Worm (Caenorhabditis elegans) whole organism, late embryonic: ENCODE data around the gene Y4C6B.3.

Source experiments
- C08G9.2 ChIP-seq: sonication (generic microtip); optimal IDR thresholded peaks from 2 replicates; lab custom pipeline; 2016; ENCODE audit warnings: mild to moderate bottlenecking, missing genetic modification characterization, moderate library complexity, missing compliant biosample characterization
- C38D4.7 ChIP-seq: fragments of 200-800 bp; sonication (Bioruptor generic); optimal IDR thresholded peaks from 2 replicates; lab custom pipeline; 2018; ENCODE audit warnings: mild to moderate bottlenecking, missing genetic modification characterization, moderate library complexity, missing compliant biosample characterization
- F13H6.1 ChIP-seq: sonication (generic microtip); optimal IDR thresholded peaks from 2 replicates; lab custom pipeline; 2016; ENCODE audit warnings: missing genetic modification characterization, missing compliant biosample characterization
- K09A11.1 ChIP-seq: sonication (generic microtip); optimal IDR thresholded peaks from 2 replicates; lab custom pipeline; 2017; ENCODE audit warnings: antibody characterized with exemption, mild to moderate bottlenecking, missing genetic modification characterization, missing compliant biosample characterization; ENCODE audit not compliant: insufficient read depth
- T23F11.4 ChIP-seq: fragments of 200-800 bp; sonication (Bioruptor generic); optimal IDR thresholded peaks from 2 replicates; lab custom pipeline; 2018; ENCODE audit warnings: mild to moderate bottlenecking, missing genetic modification characterization, missing compliant biosample characterization
- ceh-14 ChIP-seq: sonication (generic microtip); optimal IDR thresholded peaks from 2 replicates; lab custom pipeline; 2016; ENCODE audit warnings: missing genotype, missing genetic modification characterization, missing compliant biosample characterization
- ceh-2 ChIP-seq: sonication (generic microtip); optimal IDR thresholded peaks from 2 replicates; lab custom pipeline; 2016; ENCODE audit warnings: missing genotype, missing genetic modification characterization, missing compliant biosample characterization
- ceh-22 ChIP-seq: sonication (generic microtip); optimal IDR thresholded peaks from 2 replicates; lab custom pipeline; 2017; ENCODE audit warnings: missing biosample characterization, missing genetic modification characterization
- ceh-24 ChIP-seq: sonication (generic microtip); optimal IDR thresholded peaks from 2 replicates; lab custom pipeline; 2016; ENCODE audit warnings: mild to moderate bottlenecking, missing genetic modification characterization, missing compliant biosample characterization
- ceh-30 ChIP-seq: fragments of 150-350 bp; optimal IDR thresholded peaks from 2 replicates; lab custom pipeline; 2014; ENCODE audit warnings: missing biosample characterization, missing genetic modification characterization
- ceh-31 ChIP-seq: sonication (generic microtip); optimal IDR thresholded peaks from 2 replicates; lab custom pipeline; 2016; ENCODE audit warnings: missing genetic modification characterization, missing compliant biosample characterization
- ceh-34 ChIP-seq: sonication (generic microtip); optimal IDR thresholded peaks from 2 replicates; lab custom pipeline; 2016; ENCODE audit warnings: mild to moderate bottlenecking, missing genetic modification characterization, missing compliant biosample characterization
- ceh-45 ChIP-seq: fragments of 200-800 bp; sonication (Bioruptor generic); IDR thresholded peaks from 2 replicates; pipeline ENCODE4 v1.3.6; 2022; ENCODE audit warnings: missing genetic modification reagents, missing genetic modification characterization, missing compliant biosample characterization
- ceh-48 ChIP-seq: sonication (generic microtip); optimal IDR thresholded peaks from 2 replicates; lab custom pipeline; 2016; ENCODE audit warnings: missing genetic modification characterization, inconsistent platforms, missing compliant biosample characterization
- che-1 ChIP-seq: sonication (generic microtip); optimal IDR thresholded peaks from 2 replicates; lab custom pipeline; 2016; ENCODE audit warnings: mild to moderate bottlenecking, missing genetic modification characterization, missing compliant biosample characterization
- dmd-4 ChIP-seq: sonication (generic microtip); optimal IDR thresholded peaks from 2 replicates; lab custom pipeline; 2016; ENCODE audit warnings: borderline replicate concordance, missing genetic modification characterization, missing compliant biosample characterization
- dve-1 ChIP-seq: sonication (generic microtip); optimal IDR thresholded peaks from 2 replicates; lab custom pipeline; 2017; ENCODE audit warnings: antibody characterized with exemption, mild to moderate bottlenecking, missing genetic modification characterization, missing compliant biosample characterization
- ets-4 ChIP-seq: sonication (generic microtip); optimal IDR thresholded peaks from 2 replicates; lab custom pipeline; 2016; ENCODE audit warnings: missing genetic modification characterization, missing compliant biosample characterization
- eyg-1 ChIP-seq: sonication (generic microtip); optimal IDR thresholded peaks from 2 replicates; lab custom pipeline; 2016; ENCODE audit warnings: missing genotype, missing genetic modification characterization, missing compliant biosample characterization
- fax-1 ChIP-seq: sonication (generic microtip); optimal IDR thresholded peaks from 2 replicates; lab custom pipeline; 2016; ENCODE audit warnings: missing genotype, missing genetic modification characterization, missing compliant biosample characterization
- fkh-10 ChIP-seq: fragments of 150-350 bp; optimal IDR thresholded peaks from 2 replicates; lab custom pipeline; 2014; ENCODE audit warnings: missing biosample characterization, missing genetic modification reagents, missing genetic modification characterization
- gmeb-2 ChIP-seq: sonication (generic microtip); optimal IDR thresholded peaks from 2 replicates; lab custom pipeline; 2016; ENCODE audit warnings: missing genetic modification characterization, inconsistent platforms, missing compliant biosample characterization
- hlh-13 ChIP-seq: fragments of 200-800 bp; sonication (Bioruptor generic); optimal IDR thresholded peaks from 2 replicates; lab custom pipeline; 2018; ENCODE audit warnings: mild to moderate bottlenecking, missing genetic modification characterization, missing compliant biosample characterization
- hlh-15 ChIP-seq: sonication (generic microtip); optimal IDR thresholded peaks from 2 replicates; lab custom pipeline; 2016; ENCODE audit warnings: missing genetic modification characterization, missing compliant biosample characterization
- hlh-30 ChIP-seq: sonication (generic microtip); optimal IDR thresholded peaks from 2 replicates; lab custom pipeline; 2017; ENCODE audit warnings: antibody characterized with exemption, missing genetic modification characterization, missing compliant biosample characterization; ENCODE audit not compliant: insufficient read depth
- hlh-8 ChIP-seq: sonication (generic microtip); optimal IDR thresholded peaks from 2 replicates; lab custom pipeline; 2016; ENCODE audit warnings: missing genotype, missing genetic modification characterization, missing compliant biosample characterization
- lim-6 ChIP-seq: sonication (generic microtip); optimal IDR thresholded peaks from 2 replicates; lab custom pipeline; 2016; ENCODE audit warnings: missing genetic modification characterization, missing compliant biosample characterization
- lin-11 ChIP-seq: fragments of 200-800 bp; sonication (Bioruptor generic); optimal IDR thresholded peaks from 2 replicates; lab custom pipeline; 2018; ENCODE audit warnings: mild to moderate bottlenecking, missing genetic modification characterization, missing compliant biosample characterization
- madf-2 ChIP-seq: sonication (generic microtip); optimal IDR thresholded peaks from 2 replicates; lab custom pipeline; 2017; ENCODE audit warnings: missing genetic modification characterization, missing compliant biosample characterization
- nfya-1 ChIP-seq: sonication (generic microtip); optimal IDR thresholded peaks from 2 replicates; lab custom pipeline; 2017; ENCODE audit warnings: missing genetic modification characterization, mild to moderate bottlenecking, missing compliant biosample characterization, antibody characterized with exemption, moderate library complexity
- nhr-11 ChIP-seq: fragments of 150-350 bp; optimal IDR thresholded peaks from 2 replicates; lab custom pipeline; 2014; ENCODE audit warnings: missing biosample characterization, missing genetic modification characterization
- npax-4 ChIP-seq: sonication (generic microtip); optimal IDR thresholded peaks from 2 replicates; lab custom pipeline; 2016; ENCODE audit warnings: missing genetic modification characterization, missing compliant biosample characterization
- pag-3 ChIP-seq: sonication (generic microtip); optimal IDR thresholded peaks from 2 replicates; lab custom pipeline; 2016; ENCODE audit warnings: missing compliant biosample characterization, missing genetic modification characterization, borderline replicate concordance
- pat-9 ChIP-seq: fragments of 200-800 bp; sonication (Bioruptor generic); optimal IDR thresholded peaks from 2 replicates; lab custom pipeline; 2018; ENCODE audit warnings: mild to moderate bottlenecking, missing genetic modification characterization, moderate library complexity, missing compliant biosample characterization
- pax-1 ChIP-seq: fragments of 150-350 bp; optimal IDR thresholded peaks from 2 replicates; lab custom pipeline; 2014; ENCODE audit warnings: missing biosample characterization, missing genetic modification characterization
- pha-2 ChIP-seq: sonication (generic microtip); optimal IDR thresholded peaks from 2 replicates; lab custom pipeline; 2017; ENCODE audit warnings: mild to moderate bottlenecking, missing genetic modification characterization, missing compliant biosample characterization
- pha-4 ChIP-seq: fragments of 150-350 bp; optimal IDR thresholded peaks from 2 replicates; lab custom pipeline; 2018; ENCODE audit warnings: missing biosample characterization, missing genetic modification reagents, missing genetic modification characterization
- pqm-1 ChIP-seq: sonication (generic microtip); optimal IDR thresholded peaks from 2 replicates; lab custom pipeline; 2016; ENCODE audit warnings: missing genetic modification characterization, missing compliant biosample characterization
- ref-2 ChIP-seq: sonication (generic microtip); optimal IDR thresholded peaks from 2 replicates; lab custom pipeline; 2016; ENCODE audit warnings: missing genetic modification characterization, missing compliant biosample characterization
- rnt-1 ChIP-seq: sonication (generic microtip); optimal IDR thresholded peaks from 2 replicates; lab custom pipeline; 2016; ENCODE audit warnings: missing genetic modification characterization, missing compliant biosample characterization
- sox-2 ChIP-seq: fragments of 200-800 bp; sonication (Bioruptor generic); IDR thresholded peaks from 2 replicates; pipeline ENCODE4 v1.3.6; 2022; ENCODE audit warnings: missing genetic modification reagents, missing genetic modification characterization, missing compliant biosample characterization
- sox-4 ChIP-seq: sonication (generic microtip); optimal IDR thresholded peaks from 2 replicates; lab custom pipeline; 2017; ENCODE audit warnings: mild to moderate bottlenecking, missing genetic modification characterization, inconsistent platforms, missing compliant biosample characterization
- syd-9 ChIP-seq: sonication (generic microtip); optimal IDR thresholded peaks from 2 replicates; lab custom pipeline; 2016; ENCODE audit warnings: mild to moderate bottlenecking, missing genetic modification characterization, moderate library complexity, missing compliant biosample characterization
- tbx-2 ChIP-seq: sonication (generic microtip); optimal IDR thresholded peaks from 2 replicates; lab custom pipeline; 2016; ENCODE audit warnings: missing genetic modification characterization, missing compliant biosample characterization
- tbx-7 ChIP-seq: sonication (generic microtip); optimal IDR thresholded peaks from 2 replicates; lab custom pipeline; 2016; ENCODE audit warnings: missing genotype, missing genetic modification characterization, missing compliant biosample characterization
- unc-42 ChIP-seq: sonication (generic microtip); optimal IDR thresholded peaks from 2 replicates; lab custom pipeline; 2016; ENCODE audit warnings: missing genotype, missing genetic modification characterization, missing compliant biosample characterization
- zip-5 ChIP-seq: sonication (generic microtip); optimal IDR thresholded peaks from 2 replicates; lab custom pipeline; 2016; ENCODE audit warnings: missing genetic modification characterization, missing compliant biosample characterization
- ztf-16 ChIP-seq: sonication (generic microtip); optimal IDR thresholded peaks from 2 replicates; lab custom pipeline; 2017; ENCODE audit warnings: missing genetic modification characterization, missing compliant biosample characterization

Gene Y4C6B.3

ce11 chrIV:5367899-5368298 lies 35.6 kb downstream of the Y4C6B.3 start:
- TF ChIP-seq nfya-1 (tag; lab: Kevin White, UChicago) (no peak), zip-5 (tag; lab: Kevin White, UChicago) (no peak), ceh-24 (tag; lab: Kevin White, UChicago) (no peak), fax-1 (tag; lab: Kevin White, UChicago) (no peak), pat-9 (tag; lab: Kevin White, UChicago) (no peak), eyg-1 (tag; lab: Kevin White, UChicago) (no peak), C38D4.7 (no peak), nhr-11 (tag; lab: Kevin White, UChicago) (no peak), ceh-34 (no peak), ceh-2 (tag; lab: Kevin White, UChicago) (no peak), unc-42 (tag; lab: Kevin White, UChicago) (no peak)

- TF ChIP-seq dve-1 (tag; lab: Kevin White, UChicago) (no peak), C38D4.7 (no peak), C08G9.2 (tag; lab: Kevin White, UChicago) (no peak), ceh-31 (peak; percentile 41), ref-2 (no peak), F13H6.1 (no peak), hlh-15 (no peak), rnt-1 (tag; lab: Kevin White, UChicago) (peak; percentile 16), tbx-7 (tag; lab: Kevin White, UChicago) (no peak), che-1 (tag; lab: Kevin White, UChicago) (no peak), nfya-1 (tag; lab: Kevin White, UChicago) (peak; percentile 47), npax-4 (tag; lab: Kevin White, UChicago) (no peak), sox-4 (tag; lab: Kevin White, UChicago) (no peak), ceh-48 (peak; percentile 66), hlh-8 (tag; lab: Kevin White, UChicago) (no peak), K09A11.1 (tag; lab: Kevin White, UChicago) (no peak), pqm-1 (tag; lab: Kevin White, UChicago) (no peak), tbx-2 (peak; percentile 16), ceh-30 (tag; lab: Kevin White, UChicago) (no peak), syd-9 (tag; lab: Kevin White, UChicago) (peak; percentile 13), madf-2 (tag; lab: Kevin White, UChicago) (no peak), ceh-45 (GFP tag; lab: Robert Waterston, UW) (no peak), ceh-2 (tag; lab: Kevin White, UChicago) (no peak), gmeb-2 (tag; lab: Kevin White, UChicago) (no peak), T23F11.4 (GFP tag; lab: Kevin White, UChicago) (no peak), hlh-13 (GFP tag; lab: Kevin White, UChicago) (no peak), ceh-22 (no peak), ceh-34 (peak; percentile 58), pax-1 (tag; lab: Kevin White, UChicago) (no peak), lim-6 (tag; lab: Kevin White, UChicago) (no peak), eyg-1 (tag; lab: Kevin White, UChicago) (no peak), fkh-10 (GFP tag; lab: Kevin White, UChicago) (no peak), lin-11 (tag; lab: Kevin White, UChicago) (no peak), ets-4 (no peak), ceh-14 (no peak), dmd-4 (tag; lab: Kevin White, UChicago) (no peak), pha-2 (tag; lab: Kevin White, UChicago) (no peak), sox-2 (GFP tag; lab: Robert Waterston, UW) (no peak), ztf-16 (no peak), pag-3 (tag; lab: Kevin White, UChicago) (no peak), pha-4 (tag; lab: Kevin White, UChicago) (no peak), hlh-30 (tag; lab: Kevin White, UChicago) (no peak), nhr-11 (tag; lab: Kevin White, UChicago) (no peak), unc-42 (tag; lab: Kevin White, UChicago) (peak; percentile 4)
Measured at ce11 chrIV:5368860-5369259, 36.6 kb downstream of the Y4C6B.3 start.
